Worm (Caenorhabditis elegans): Measurements from ENCODE around the gene mup-2.

DNA sequence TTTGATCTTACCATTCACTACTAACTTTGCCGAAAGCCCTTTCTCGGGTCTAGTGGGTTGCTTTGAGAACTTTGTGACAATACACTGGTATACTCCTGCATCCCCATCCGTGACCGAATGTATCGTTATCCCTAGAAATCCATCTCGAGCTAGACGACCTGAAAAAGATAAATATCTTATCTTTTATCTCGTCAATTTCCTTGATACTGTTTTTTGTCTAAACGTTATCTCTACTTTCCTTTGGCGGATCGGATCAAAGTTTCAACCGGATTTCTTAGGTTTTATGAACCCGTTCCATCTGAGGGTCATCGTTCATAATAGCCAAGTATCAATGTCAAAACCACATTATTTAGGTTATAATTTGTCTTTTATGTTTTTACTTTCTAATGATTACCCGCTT is 25.5 kb downstream of the mup-2 start:
- TF ChIP-seq ceh-13 (GFP tag; optimal IDR thresholded peaks at IDR 0.05): no peak
- no peak for TF ChIP-seq sea-1 (GFP tag; conservative IDR thresholded peaks at IDR 0.05)
- TF ChIP-seq ama-1 (optimal IDR thresholded peaks at IDR 0.05): no peak
- no peak for TF ChIP-seq B0310.2 (tag; optimal IDR thresholded peaks at IDR 0.05)
- TF ChIP-seq flt-1 (GFP tag; IDR thresholded peaks at IDR 0.05): no peak
- no peak for TF ChIP-seq scrt-1 (GFP tag; IDR thresholded peaks at IDR 0.05)
- no peak for TF ChIP-seq tra-4 (tag; optimal IDR thresholded peaks at IDR 0.05)
- TF ChIP-seq ceh-36 (tag; optimal IDR thresholded peaks at IDR 0.05): no peak
- no peak for TF ChIP-seq hmg-4 (GFP tag; optimal IDR thresholded peaks at IDR 0.05)
